Fruit fly (Drosophila melanogaster) whole organism, wandering third instar larva: ENCODE measurements around the gene CG4098.
"Not testable (repeated sequence)": the region's sequence is repeated elsewhere in the genome, so short reads cannot be mapped to it uniquely, and the experiment has no call there.

ENCODE experiments used
- Abd-B ChIP-seq: fragments of >200 bp; optimal IDR thresholded peaks from 2 replicates; lab custom pipeline; 2017; ENCODE audit warnings: missing biosample characterization, missing genetic modification characterization
- CG9705 ChIP-seq: fragments of 200-800 bp; sonication (Bioruptor generic); optimal IDR thresholded peaks from 2 replicates; lab custom pipeline; 2018; ENCODE audit warnings: missing biosample characterization, mild to moderate bottlenecking, missing genetic modification characterization
- CrebA ChIP-seq: fragments of 200-800 bp; sonication (Bioruptor generic); optimal IDR thresholded peaks from 2 replicates; lab custom pipeline; 2016; ENCODE audit warnings: missing biosample characterization, mild to moderate bottlenecking, missing genetic modification characterization, borderline replicate concordance
- Dif ChIP-seq: fragments of 200-275, 200-300 bp; sonication (Bioruptor generic); optimal IDR thresholded peaks from 2 replicates; lab custom pipeline; 2018; ENCODE audit warnings: missing biosample characterization, missing genetic modification characterization; ENCODE audit not compliant: partially characterized antibody
- HLH106 ChIP-seq: fragments of 200-800 bp; optimal IDR thresholded peaks from 3 replicates; lab custom pipeline; 2019; ENCODE audit warnings: missing biosample characterization, mild to moderate bottlenecking, missing genetic modification characterization, moderate library complexity
- Hnf4 ChIP-seq: fragments of 200-800 bp; sonication (Bioruptor generic); optimal IDR thresholded peaks from 2 replicates; lab custom pipeline; 2016; ENCODE audit warnings: missing biosample characterization, mild to moderate bottlenecking, missing genetic modification characterization
- Hr78 ChIP-seq: fragments of >200 bp; optimal IDR thresholded peaks from 2 replicates; lab custom pipeline; 2017; ENCODE audit warnings: missing biosample characterization, missing genetic modification characterization
- Hr83 ChIP-seq: fragments of 200-300 bp; sonication (Bioruptor generic); optimal IDR thresholded peaks from 2 replicates; lab custom pipeline; 2016; ENCODE audit warnings: missing biosample characterization, mild to moderate bottlenecking, missing genetic modification characterization, moderate library complexity; ENCODE audit not compliant: poor library complexity, severe bottlenecking
- Mio ChIP-seq: sonication (Bioruptor generic); optimal IDR thresholded peaks from 2 replicates; lab custom pipeline; 2016; ENCODE audit warnings: missing biosample characterization, missing genetic modification characterization
- Myc ChIP-seq: fragments of >200 bp; optimal IDR thresholded peaks from 2 replicates; lab custom pipeline; 2017
- N ChIP-seq: fragments of >200 bp; optimal IDR thresholded peaks from 2 replicates; lab custom pipeline; 2018; ENCODE audit warnings: missing biosample characterization, missing external identifiers, missing genetic modification characterization
- Rel ChIP-seq, 2 experiments: fragments of 200-800 bp; sonication (Bioruptor generic) in 1 of 2; optimal IDR thresholded peaks; 2 replicates in 1 of 2; 3 replicates in 1 of 2; lab custom pipeline; 2016 to 2019; ENCODE audit warnings: mild to moderate bottlenecking in 2 of 2, missing biosample characterization in 2 of 2, missing genetic modification characterization in 2 of 2, moderate library complexity in 1 of 2
- Sp1 ChIP-seq: fragments of 200-800 bp; sonication (Bioruptor generic); optimal IDR thresholded peaks from 3 replicates; lab custom pipeline; 2019; ENCODE audit warnings: missing biosample characterization, mild to moderate bottlenecking, missing genetic modification characterization, moderate library complexity
- Vsx2 ChIP-seq: fragments of 200-300, 225-300 bp; sonication (Bioruptor generic); optimal IDR thresholded peaks from 2 replicates; lab custom pipeline; 2018; ENCODE audit warnings: missing biosample characterization, missing genetic modification characterization; ENCODE audit not compliant: partially characterized antibody
- br ChIP-seq: fragments of 200-800 bp; sonication (Bioruptor generic); optimal IDR thresholded peaks from 2 replicates; lab custom pipeline; 2016; ENCODE audit warnings: missing biosample characterization, missing genetic modification characterization
- brk ChIP-seq: fragments of 200-800 bp; sonication (Bioruptor generic); optimal IDR thresholded peaks from 2 replicates; lab custom pipeline; 2016; ENCODE audit warnings: missing biosample characterization, mild to moderate bottlenecking, missing genetic modification characterization
- dl ChIP-seq, 2 experiments: fragments of 175-275, 200-275 bp in 1 of 2; fragments of 200-275 bp in 1 of 2; sonication (Bioruptor generic); optimal IDR thresholded peaks; lab custom pipeline; 2018; ENCODE audit warnings: mild to moderate bottlenecking in 2 of 2, missing biosample characterization in 2 of 2, missing genetic modification characterization in 2 of 2, moderate library complexity in 2 of 2; ENCODE audit not compliant: partially characterized antibody in 2 of 2, insufficient read depth in 1 of 2
- ey ChIP-seq: fragments of 200-800 bp; sonication (Bioruptor generic); optimal IDR thresholded peaks from 2 replicates; lab custom pipeline; 2016; ENCODE audit warnings: missing biosample characterization, missing genetic modification characterization
- foxo ChIP-seq, 2 experiments: fragments of 200-800 bp; sonication (Bioruptor generic); optimal IDR thresholded peaks; 2 replicates in 1 of 2; 3 replicates in 1 of 2; lab custom pipeline; 2016 to 2017; ENCODE audit warnings: missing biosample characterization in 2 of 2, missing genetic modification characterization in 2 of 2
- fru ChIP-seq: fragments of 200-800 bp; sonication (Bioruptor generic); optimal IDR thresholded peaks from 3 replicates; lab custom pipeline; 2016; ENCODE audit warnings: missing biosample characterization, mild to moderate bottlenecking, missing genetic modification characterization
- h ChIP-seq: fragments of 200-800 bp; sonication (Bioruptor generic); optimal IDR thresholded peaks from 3 replicates; lab custom pipeline; 2016; ENCODE audit warnings: missing biosample characterization, mild to moderate bottlenecking, missing genetic modification characterization
- jim ChIP-seq: fragments of 175-275, 200-325 bp; sonication (Bioruptor generic); optimal IDR thresholded peaks from 2 replicates; lab custom pipeline; 2016; ENCODE audit warnings: missing biosample characterization, mild to moderate bottlenecking, missing genetic modification characterization
- pan ChIP-seq: fragments of >200 bp; optimal IDR thresholded peaks from 2 replicates; lab custom pipeline; 2017
- psq ChIP-seq: fragments of 200-800 bp; sonication (Bioruptor generic); optimal IDR thresholded peaks from 3 replicates; lab custom pipeline; 2017; ENCODE audit warnings: missing biosample characterization, mild to moderate bottlenecking, missing genetic modification characterization, moderate library complexity
- rgr ChIP-seq: fragments of 200-800 bp; sonication (Bioruptor generic); optimal IDR thresholded peaks from 3 replicates; lab custom pipeline; 2016; ENCODE audit warnings: missing biosample characterization, mild to moderate bottlenecking, missing genetic modification characterization
- sage ChIP-seq: fragments of 200-800 bp; sonication (Bioruptor generic); optimal IDR thresholded peaks from 2 replicates; lab custom pipeline; 2016; ENCODE audit warnings: missing biosample characterization, mild to moderate bottlenecking, missing genetic modification characterization
- sv ChIP-seq: fragments of 200-800 bp; sonication (Bioruptor generic); optimal IDR thresholded peaks from 3 replicates; lab custom pipeline; 2016; ENCODE audit warnings: missing biosample characterization, missing genetic modification characterization
- tai ChIP-seq: sonication (Bioruptor generic); optimal IDR thresholded peaks from 2 replicates; lab custom pipeline; 2016; ENCODE audit warnings: missing biosample characterization, missing genetic modification characterization
- usp ChIP-seq: fragments of >200 bp; optimal IDR thresholded peaks from 2 replicates; lab custom pipeline; 2017; ENCODE audit warnings: missing biosample characterization, missing genetic modification characterization
- woc ChIP-seq: sonication (Bioruptor generic); optimal IDR thresholded peaks from 2 replicates; lab custom pipeline; 2016; ENCODE audit warnings: missing biosample characterization, mild to moderate bottlenecking, missing genetic modification characterization

Gene CG4098

dm6 chr3L:16573234-16573633 lies 35.9 kb downstream of the CG4098 start, which contains the start of gene Mipp1:
Gene Mipp1 (minus strand): TSS chr3L:16573334.
- TF ChIP-seq psq (GFP tag; lab: Kevin White, UChicago); Sp1 (GFP tag; lab: Kevin White, UChicago); foxo (GFP tag; optimal IDR thresholded peaks at IDR 0.05; lab: Kevin White, UChicago): not testable (repeated sequence)

- TF ChIP-seq Hnf4 (GFP tag; lab: Kevin White, UChicago) (peak; percentile 13), Myc (lab: Kevin White, UChicago) (no peak), Dif (GFP tag; lab: Kevin White, UChicago) (peak; percentile 15), Hr78 (GFP tag; lab: Kevin White, UChicago) (no peak), dl (GFP tag; optimal IDR thresholded peaks at IDR 0.05; lab: Kevin White, UChicago; ENCODE audit: insufficient read depth in 1 of 2, partially characterized antibody in 2 of 2) (peak in 1 of 2 experiments; percentile 44)
These were observed 36.9 kb downstream of the CG4098 start for dm6 chr3L:16572208-16572607.

dm6 chr3L:16571739-16572063 lies 37.4 kb downstream of the CG4098 start:
- no peak for TF ChIP-seq Dif (GFP tag; lab: Kevin White, UChicago)
- TF ChIP-seq CrebA (GFP tag; lab: Kevin White, UChicago): no peak
- no peak for TF ChIP-seq Hr78 (GFP tag; lab: Kevin White, UChicago)
- no peak for TF ChIP-seq Hnf4 (GFP tag; lab: Kevin White, UChicago)
- no peak for TF ChIP-seq br (GFP tag; lab: Kevin White, UChicago)
- TF ChIP-seq psq (GFP tag; lab: Kevin White, UChicago): no peak

- TF ChIP-seq Dif (GFP tag; lab: Kevin White, UChicago) (no peak), ey (GFP tag; lab: Kevin White, UChicago) (no peak), HLH106 (tag; lab: Kevin White, UChicago) (no peak), tai (no peak), woc (GFP tag; lab: Kevin White, UChicago) (no peak), Abd-B (GFP tag; lab: Kevin White, UChicago) (no peak), fru (GFP tag; lab: Kevin White, UChicago) (no peak), usp (GFP tag; lab: Kevin White, UChicago) (no peak), CG9705 (GFP tag; lab: Kevin White, UChicago) (no peak), N (GFP tag; lab: Kevin White, UChicago) (no peak), pan (lab: Kevin White, UChicago) (no peak), sage (GFP tag; lab: Kevin White, UChicago) (no peak), Sp1 (GFP tag; lab: Kevin White, UChicago) (no peak), psq (GFP tag; lab: Kevin White, UChicago) (no peak), Hr83 (GFP tag; lab: Kevin White, UChicago) (no peak), foxo (GFP tag; optimal IDR thresholded peaks at IDR 0.05; lab: Kevin White, UChicago) (no peak)
These were observed 38.0 kb downstream of the CG4098 start for dm6 chr3L:16571014-16571738.

- TF ChIP-seq h (GFP tag; lab: Kevin White, UChicago) (no peak), woc (GFP tag; lab: Kevin White, UChicago) (no peak), brk (GFP tag; lab: Kevin White, UChicago) (no peak), sage (GFP tag; lab: Kevin White, UChicago) (no peak), Mio (GFP tag; lab: Kevin White, UChicago) (no peak), Rel (GFP tag; optimal IDR thresholded peaks at IDR 0.05; lab: Kevin White, UChicago) (no peak), Rel (tag; optimal IDR thresholded peaks at IDR 0.05; lab: Kevin White, UChicago) (no peak), fru (GFP tag; lab: Kevin White, UChicago) (no peak), jim (GFP tag; lab: Kevin White, UChicago) (no peak), rgr (GFP tag; lab: Kevin White, UChicago) (no peak), usp (GFP tag; lab: Kevin White, UChicago) (no peak), Vsx2 (GFP tag; lab: Kevin White, UChicago) (no peak), N (GFP tag; lab: Kevin White, UChicago) (no peak), Hnf4 (GFP tag; lab: Kevin White, UChicago) (no peak), HLH106 (tag; lab: Kevin White, UChicago) (no peak), sv (GFP tag; lab: Kevin White, UChicago) (no peak), foxo (GFP tag; optimal IDR thresholded peaks at IDR 0.05; lab: Kevin White, UChicago) (no peak), Sp1 (GFP tag; lab: Kevin White, UChicago) (no peak), ey (GFP tag; lab: Kevin White, UChicago) (no peak), Dif (GFP tag; lab: Kevin White, UChicago) (no peak), Myc (lab: Kevin White, UChicago) (no peak)
These were observed 39.7 kb downstream of the CG4098 start for dm6 chr3L:16569456-16569855.
